Worm (Caenorhabditis elegans): ENCODE measurements around the gene C37E2.2.

Gene C37E2.2

DNA sequence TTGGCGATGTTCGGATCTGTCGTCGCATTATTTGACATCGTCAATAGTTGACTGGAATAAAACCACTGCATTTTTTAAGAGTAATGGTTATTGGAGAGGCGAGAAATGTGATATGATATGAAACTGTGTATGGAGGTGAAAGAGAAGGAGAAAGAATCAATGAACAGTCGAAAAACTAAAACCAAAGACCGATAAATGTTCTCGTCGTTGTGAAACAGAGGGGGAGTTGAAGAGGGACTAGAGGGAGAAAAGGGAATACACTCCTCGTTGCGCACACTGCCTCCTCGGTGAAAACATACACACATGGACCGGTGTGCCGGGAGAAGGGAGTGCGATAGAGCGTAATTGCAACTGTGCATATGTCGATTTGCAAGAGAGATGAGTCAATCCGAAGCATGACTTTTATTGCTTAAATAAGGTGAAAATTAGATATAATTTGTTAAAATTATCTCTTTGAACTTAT lies 6.2 kb upstream of the C37E2.2 start, which contains the start of gene sym-4 (continued):
- TF ChIP-seq unc-62 (GFP tag; optimal IDR thresholded peaks at IDR 0.05) (no peak), snpc-4 (GFP tag; optimal IDR thresholded peaks at IDR 0.05) (no peak), snpc-4 (tag; optimal IDR thresholded peaks at IDR 0.05) (peak; percentile 4 to 79 (median 66)), ccch-3 (GFP tag; optimal IDR thresholded peaks at IDR 0.05) (no peak), nhr-27 (tag; optimal IDR thresholded peaks at IDR 0.05) (no peak), ztf-3 (GFP tag; optimal IDR thresholded peaks at IDR 0.05) (no peak), ztf-25 (GFP tag; IDR thresholded peaks at IDR 0.05) (no peak), K11D2.4 (GFP tag; IDR thresholded peaks at IDR 0.05) (peak; percentile 84), F57A8.1 (GFP tag; optimal IDR thresholded peaks at IDR 0.05) (no peak), Y53G8AR.9 (GFP tag; conservative IDR thresholded peaks at IDR 0.05) (peak; percentile 82; the same call in 1 of the 2 replicates), cebp-1 (GFP tag; IDR thresholded peaks at IDR 0.05) (peak; percentile 80), cebp-1 (tag; optimal IDR thresholded peaks at IDR 0.05) (peak; percentile 93), efl-1 (GFP tag; optimal IDR thresholded peaks at IDR 0.05) (peak; percentile 12), hmg-20 (GFP tag; IDR thresholded peaks at IDR 0.05) (no peak), F10E7.11 (tag; optimal IDR thresholded peaks at IDR 0.05) (no peak), mes-4 (tag; optimal IDR thresholded peaks at IDR 0.05) (no peak), ztf-26 (tag; optimal IDR thresholded peaks at IDR 0.05) (peak; percentile 89), C17E4.6 (GFP tag; IDR thresholded peaks at IDR 0.05) (no peak), hlh-26 (GFP tag; conservative IDR thresholded peaks at IDR 0.05) (no peak), hsf-1 (GFP tag; IDR thresholded peaks at IDR 0.05) (no peak), B0035.1 (tag; optimal IDR thresholded peaks at IDR 0.05) (peak; percentile 1), sptf-2 (GFP tag; optimal IDR thresholded peaks at IDR 0.05) (peak; percentile 63), madf-10 (tag; optimal IDR thresholded peaks at IDR 0.05) (peak; percentile 87), nhr-80 (tag; optimal IDR thresholded peaks at IDR 0.05) (peak; percentile 100), ceh-40 (GFP tag; IDR thresholded peaks at IDR 0.05) (no peak), die-1 (tag; optimal IDR thresholded peaks at IDR 0.05) (peak; percentile 59), lin-54 (GFP tag; optimal IDR thresholded peaks at IDR 0.05) (peak; percentile 66), ceh-27 (GFP tag; optimal IDR thresholded peaks at IDR 0.05) (peak; percentile 86), bed-1 (GFP tag; IDR thresholded peaks at IDR 0.05) (no peak), mxl-1 (tag; optimal IDR thresholded peaks at IDR 0.05) (no peak), F52B5.7 (tag; optimal IDR thresholded peaks at IDR 0.05) (no peak), nfya-2 (GFP tag; IDR thresholded peaks at IDR 0.05) (no peak), ceh-91 (GFP tag; IDR thresholded peaks at IDR 0.05) (no peak), madf-3 (GFP tag; IDR thresholded peaks at IDR 0.05) (no peak), cebp-2 (GFP tag; IDR thresholded peaks at IDR 0.05) (no peak), T07F8.4 (tag; optimal IDR thresholded peaks at IDR 0.05) (no peak), Y56A3A.18 (GFP tag; IDR thresholded peaks at IDR 0.05) (0 out of 2 replicates have a peak, but pooled peaks have one; percentile 31), nhr-179 (tag; optimal IDR thresholded peaks at IDR 0.05) (no peak), Y79H2A.3 (GFP tag; conservative IDR thresholded peaks at IDR 0.05) (no peak), chd-7 (tag; optimal IDR thresholded peaks at IDR 0.05) (peak; percentile 77), lin-35 (GFP tag; optimal IDR thresholded peaks at IDR 0.05) (peak in 1 of 3 experiments; percentile 77), tbp1 (GFP tag; optimal IDR thresholded peaks at IDR 0.05) (peak; percentile 68), F33H1.4 (GFP tag; IDR thresholded peaks at IDR 0.05) (no peak), ZK185.1 (tag; optimal IDR thresholded peaks at IDR 0.05; ENCODE audit: poor library complexity, severe bottlenecking) (peak; percentile 67), ets-4 (GFP tag; optimal IDR thresholded peaks at IDR 0.05) (peak; percentile 98), nhr-120 (GFP tag; IDR thresholded peaks at IDR 0.05) (no peak), snpc-1.1 (tag; optimal IDR thresholded peaks at IDR 0.05; ENCODE audit: insufficient read depth) (no peak), hrde-1 (tag; optimal IDR thresholded peaks at IDR 0.05; ENCODE audit: borderline replicate concordance) (no peak), F23B12.7 (tag; optimal IDR thresholded peaks at IDR 0.05; ENCODE audit: insufficient read depth) (peak; percentile 63)

All from whole organism, young adult.